Fruit fly (Drosophila melanogaster): ENCODE results near the gene CG14104.

The CG14104 gene

dm6 chr3L:19790929-19791687, 15.9 kb downstream of the CG14104 start (continued):
- TF ChIP-seq CG32264 (GFP tag; optimal IDR thresholded peaks at IDR 0.05): no peak
- TF ChIP-seq N (GFP tag; optimal IDR thresholded peaks at IDR 0.05): no peak
- no peak for TF ChIP-seq Vsx2 (GFP tag; optimal IDR thresholded peaks at IDR 0.05; ENCODE audit: partially characterized antibody)
- TF ChIP-seq Rel (GFP tag; optimal IDR thresholded peaks at IDR 0.05): peak; percentile 57
- TF ChIP-seq Rel (tag; optimal IDR thresholded peaks at IDR 0.05): peak; percentile 0
- no peak for TF ChIP-seq jim (GFP tag; optimal IDR thresholded peaks at IDR 0.05)
- TF ChIP-seq Hnf4 (GFP tag; optimal IDR thresholded peaks at IDR 0.05): peak; percentile 24
- TF ChIP-seq dmrt93B (GFP tag; optimal IDR thresholded peaks at IDR 0.05): peak; percentile 49
- peak; percentile 73 for TF ChIP-seq h (GFP tag; optimal IDR thresholded peaks at IDR 0.05)
- TF ChIP-seq HLH106 (tag; optimal IDR thresholded peaks at IDR 0.05): peak; percentile 91
- peak; percentile 63 for TF ChIP-seq OdsH (GFP tag; optimal IDR thresholded peaks at IDR 0.05)
- peak; percentile 61 for TF ChIP-seq sage (GFP tag; optimal IDR thresholded peaks at IDR 0.05)
- TF ChIP-seq usp (GFP tag; optimal IDR thresholded peaks at IDR 0.05): no peak
- no peak for TF ChIP-seq tai (GFP tag; optimal IDR thresholded peaks at IDR 0.05)
- peak; percentile 72 for TF ChIP-seq rgr (GFP tag; optimal IDR thresholded peaks at IDR 0.05)

- TF ChIP-seq OdsH (GFP tag; optimal IDR thresholded peaks at IDR 0.05) (no peak), Rel (GFP tag; optimal IDR thresholded peaks at IDR 0.05) (no peak), Rel (tag; optimal IDR thresholded peaks at IDR 0.05) (peak; percentile 51), CG32264 (GFP tag; optimal IDR thresholded peaks at IDR 0.05) (no peak)
These were observed 16.5 kb downstream of the CG14104 start for dm6 chr3L:19790564-19790928.

- TF ChIP-seq h (GFP tag; optimal IDR thresholded peaks at IDR 0.05): no peak
- peak; percentile 28 for TF ChIP-seq Hr83 (GFP tag; optimal IDR thresholded peaks at IDR 0.05; ENCODE audit: poor library complexity, severe bottlenecking)
These were observed 19.4 kb downstream of the CG14104 start for dm6 chr3L:19787632-19788031.

dm6 chr3L:19778530-19778929, 28.5 kb downstream of the CG14104 start:
- no peak for TF ChIP-seq rgr (GFP tag; optimal IDR thresholded peaks at IDR 0.05)
- TF ChIP-seq h (GFP tag; optimal IDR thresholded peaks at IDR 0.05): no peak
- no peak for TF ChIP-seq sv (GFP tag; optimal IDR thresholded peaks at IDR 0.05)
- TF ChIP-seq Mio (GFP tag; optimal IDR thresholded peaks at IDR 0.05): no peak
- no peak for TF ChIP-seq pan (optimal IDR thresholded peaks at IDR 0.05)
- TF ChIP-seq usp (GFP tag; optimal IDR thresholded peaks at IDR 0.05): no peak
- TF ChIP-seq Hnf4 (GFP tag; optimal IDR thresholded peaks at IDR 0.05): no peak
- no peak for TF ChIP-seq ey (GFP tag; optimal IDR thresholded peaks at IDR 0.05)
- TF ChIP-seq CG9705 (GFP tag; optimal IDR thresholded peaks at IDR 0.05): no peak
- TF ChIP-seq Sp1 (GFP tag; optimal IDR thresholded peaks at IDR 0.05): no peak
- TF ChIP-seq N (GFP tag; optimal IDR thresholded peaks at IDR 0.05): no peak
- no peak for TF ChIP-seq woc (GFP tag; optimal IDR thresholded peaks at IDR 0.05)
- TF ChIP-seq psq (GFP tag; optimal IDR thresholded peaks at IDR 0.05): no peak
- no peak for TF ChIP-seq Jra (GFP tag; optimal IDR thresholded peaks at IDR 0.05)
- TF ChIP-seq Myc (optimal IDR thresholded peaks at IDR 0.05): no peak
- no peak for TF ChIP-seq Vsx2 (GFP tag; optimal IDR thresholded peaks at IDR 0.05; ENCODE audit: partially characterized antibody)
- TF ChIP-seq fru (GFP tag; optimal IDR thresholded peaks at IDR 0.05): no peak
- TF ChIP-seq lola (GFP tag; optimal IDR thresholded peaks at IDR 0.05): no peak
- TF ChIP-seq br (GFP tag; optimal IDR thresholded peaks at IDR 0.05): no peak
- no peak for TF ChIP-seq HLH106 (tag; optimal IDR thresholded peaks at IDR 0.05)

dm6 chr3L:19777279-19777960, 29.6 kb downstream of the CG14104 start:
- TF ChIP-seq Sp1 (GFP tag; optimal IDR thresholded peaks at IDR 0.05) (no peak), brk (GFP tag; optimal IDR thresholded peaks at IDR 0.05) (peak; percentile 28), Dif (GFP tag; optimal IDR thresholded peaks at IDR 0.05; ENCODE audit: partially characterized antibody) (no peak), Jra (GFP tag; optimal IDR thresholded peaks at IDR 0.05) (no peak), OdsH (GFP tag; optimal IDR thresholded peaks at IDR 0.05) (no peak), Vsx2 (GFP tag; optimal IDR thresholded peaks at IDR 0.05; ENCODE audit: partially characterized antibody) (peak; percentile 66), foxo (GFP tag; optimal IDR thresholded peaks at IDR 0.05) (no peak), lola (GFP tag; optimal IDR thresholded peaks at IDR 0.05) (no peak), CrebA (GFP tag; optimal IDR thresholded peaks at IDR 0.05; ENCODE audit: borderline replicate concordance) (peak; percentile 36), sv (GFP tag; optimal IDR thresholded peaks at IDR 0.05) (no peak), GATAd (GFP tag; optimal IDR thresholded peaks at IDR 0.05) (no peak), jim (GFP tag; optimal IDR thresholded peaks at IDR 0.05) (no peak), h (GFP tag; optimal IDR thresholded peaks at IDR 0.05) (peak; percentile 11), Abd-B (GFP tag; optimal IDR thresholded peaks at IDR 0.05) (no peak), Myc (optimal IDR thresholded peaks at IDR 0.05) (no peak), Rel (GFP tag; optimal IDR thresholded peaks at IDR 0.05) (no peak), Rel (tag; optimal IDR thresholded peaks at IDR 0.05) (peak; percentile 24), tai (GFP tag; optimal IDR thresholded peaks at IDR 0.05) (peak; percentile 34), fru (GFP tag; optimal IDR thresholded peaks at IDR 0.05) (no peak), usp (GFP tag; optimal IDR thresholded peaks at IDR 0.05) (no peak), ey (GFP tag; optimal IDR thresholded peaks at IDR 0.05) (no peak), pan (optimal IDR thresholded peaks at IDR 0.05) (no peak), sage (GFP tag; optimal IDR thresholded peaks at IDR 0.05) (no peak), dl (GFP tag; optimal IDR thresholded peaks at IDR 0.05; ENCODE audit: insufficient read depth in 1 of 2, partially characterized antibody in 2 of 2) (no peak), Hr78 (GFP tag; optimal IDR thresholded peaks at IDR 0.05) (no peak), rgr (GFP tag; optimal IDR thresholded peaks at IDR 0.05) (no peak), HLH106 (tag; optimal IDR thresholded peaks at IDR 0.05) (no peak), Mio (GFP tag; optimal IDR thresholded peaks at IDR 0.05) (no peak)
